Worm (Caenorhabditis elegans) whole organism, midembryonic: ENCODE measurements around the gene F36H5.12.

Experiments
- T22C8.4 ChIP-seq: fragments of 200-800 bp; sonication (Bioruptor generic); IDR thresholded peaks from 2 replicates; pipeline ENCODE4 v1.3.6; 2022; ENCODE audit warnings: missing genetic modification characterization, missing compliant biosample characterization
- cog-1 ChIP-seq: sonication (generic microtip); optimal IDR thresholded peaks from 2 replicates; lab custom pipeline; 2016; ENCODE audit warnings: missing genetic modification characterization, missing compliant biosample characterization
- flt-1 ChIP-seq: fragments of 200-800 bp; sonication (Bioruptor generic); IDR thresholded peaks from 2 replicates; pipeline ENCODE4 v1.3.6; 2022; ENCODE audit warnings: missing genetic modification characterization, missing compliant biosample characterization
- klf-2 ChIP-seq: fragments of 200-800 bp; sonication (Bioruptor generic); conservative IDR thresholded peaks from 2 replicates; pipeline ENCODE4 v1.3.6; 2022; ENCODE audit warnings: missing genetic modification reagents, missing genetic modification characterization, missing compliant biosample characterization
- med-1 ChIP-seq: sonication (generic microtip); optimal IDR thresholded peaks from 2 replicates; lab custom pipeline; 2017; ENCODE audit warnings: missing genetic modification characterization, mild to moderate bottlenecking, missing compliant biosample characterization, antibody characterized with exemption, missing genetic modification reagents; ENCODE audit not compliant: insufficient read depth
- ref-1 ChIP-seq: fragments of 200-800 bp; sonication (Bioruptor generic); conservative IDR thresholded peaks from 2 replicates; pipeline ENCODE4 v1.3.6; 2022; ENCODE audit warnings: missing genetic modification reagents, missing genetic modification characterization, missing compliant biosample characterization
- tab-1 ChIP-seq: fragments of 200-800 bp; sonication (Bioruptor generic); IDR thresholded peaks from 2 replicates; pipeline ENCODE4 v1.3.6; 2022; ENCODE audit warnings: missing genetic modification characterization, missing compliant biosample characterization
- ztf-23 ChIP-seq: fragments of 200-800 bp; sonication (Bioruptor generic); IDR thresholded peaks from 2 replicates; pipeline ENCODE4 v1.3.6; 2022; ENCODE audit warnings: missing genetic modification reagents, missing genetic modification characterization, missing compliant biosample characterization
- ztf-29 ChIP-seq: fragments of 200-800 bp; sonication (Bioruptor generic); IDR thresholded peaks from 2 replicates; pipeline ENCODE4 v1.3.6; 2022; ENCODE audit warnings: missing genetic modification reagents, missing genetic modification characterization, missing compliant biosample characterization

The F36H5.12 gene

DNA sequence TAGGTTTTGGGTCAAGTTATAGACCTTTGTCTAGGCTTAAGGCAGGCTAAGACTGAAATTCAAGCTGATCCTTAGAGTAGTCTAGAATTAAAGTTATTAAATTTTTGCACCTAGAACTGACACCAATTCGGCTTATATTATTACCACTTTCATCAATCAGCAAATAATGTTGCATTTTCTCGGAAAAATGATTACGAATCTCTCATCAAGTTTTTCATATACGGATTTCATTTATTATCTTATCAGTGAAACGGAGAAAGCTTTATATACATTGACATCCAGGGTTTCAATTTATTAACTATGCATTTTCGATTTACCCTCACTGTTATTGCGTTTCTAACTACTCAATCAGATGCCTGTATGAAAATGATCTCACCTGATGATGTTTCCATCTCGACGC, 1.4 kb upstream of the F36H5.12 start, which contains the start of gene K07G6.1:
Gene K07G6.1, plus strand, starts transcription at position 301 of the 400 bp plus-strand sequence.
- no peak for TF ChIP-seq ztf-29 (GFP tag; lab: Robert Waterston, UW)
- TF ChIP-seq tab-1 (GFP tag; lab: Robert Waterston, UW), result no peak
- no peak for TF ChIP-seq T22C8.4 (GFP tag; lab: Robert Waterston, UW)

ce11 chrII:1744183-1744582, 1.5 kb downstream of the F36H5.12 start, which contains the start of gene clec-19:
TSS of gene clec-19 (plus strand) at chrII:1744483.
- TF ChIP-seq ztf-29 (GFP tag; lab: Robert Waterston, UW), result no peak
- TF ChIP-seq T22C8.4 (GFP tag; lab: Robert Waterston, UW), result no peak
- TF ChIP-seq flt-1 (GFP tag; lab: Robert Waterston, UW), result no peak
- TF ChIP-seq ref-1, result no peak
- no peak for TF ChIP-seq ztf-23 (GFP tag; lab: Robert Waterston, UW)
- no peak for TF ChIP-seq tab-1 (GFP tag; lab: Robert Waterston, UW)
- TF ChIP-seq med-1, result no peak
- no peak for TF ChIP-seq cog-1 (tag; lab: Kevin White, UChicago)
- TF ChIP-seq klf-2 (GFP tag; lab: Robert Waterston, UW), result no peak

DNA sequence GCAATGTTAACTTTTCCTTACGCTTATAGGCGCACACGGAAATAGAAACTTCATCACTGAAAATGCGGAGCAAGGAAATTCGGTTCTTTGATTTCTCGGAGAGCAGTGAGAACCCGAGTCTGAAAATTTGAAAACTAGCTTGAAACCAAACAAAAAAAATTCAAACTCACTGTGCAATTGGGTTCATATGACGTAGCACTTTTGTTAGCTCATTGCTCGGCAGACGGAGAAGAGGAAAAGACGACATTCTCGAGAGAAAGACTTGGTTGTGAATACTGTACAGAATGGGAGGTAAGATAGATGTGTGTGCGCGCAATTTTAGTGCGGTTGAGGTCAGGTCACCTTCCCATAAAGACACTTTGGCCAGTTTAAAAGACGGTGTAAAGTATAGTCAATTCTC, 7.8 kb downstream of the F36H5.12 start, which contains the start of the genes F36H5.13 and F36H5.8:
Gene F36H5.13, minus strand, starts transcription at position 101 of the 400 bp plus-strand sequence.
Gene F36H5.8, minus strand, starts transcription at position 274 of the 400 bp plus-strand sequence.
- TF ChIP-seq med-1 (no peak), ztf-29 (GFP tag; lab: Robert Waterston, UW) (no peak), flt-1 (GFP tag; lab: Robert Waterston, UW) (no peak), T22C8.4 (GFP tag; lab: Robert Waterston, UW) (no peak), klf-2 (GFP tag; lab: Robert Waterston, UW) (no peak), ref-1 (no peak), tab-1 (GFP tag; lab: Robert Waterston, UW) (no peak), cog-1 (tag; lab: Kevin White, UChicago) (no peak), ztf-23 (GFP tag; lab: Robert Waterston, UW) (no peak)

DNA sequence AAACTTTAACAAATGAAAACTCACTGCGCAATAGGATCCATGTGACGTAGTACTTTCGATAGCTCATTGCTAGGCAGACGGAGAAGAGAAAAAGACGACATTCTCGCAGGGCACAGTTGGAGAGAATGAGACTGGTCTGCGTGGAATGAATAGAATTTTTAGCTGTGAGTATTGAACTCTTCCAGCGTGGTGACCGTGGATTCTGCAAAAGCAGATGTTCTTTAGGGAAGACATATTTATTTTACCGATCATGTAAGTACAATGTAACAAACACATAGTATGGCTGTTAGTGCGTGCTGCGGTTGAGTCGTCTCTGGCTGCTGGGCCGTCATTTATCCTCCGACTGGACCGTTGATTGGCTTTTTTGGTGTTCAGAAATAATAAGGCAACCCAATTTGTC, 10.4 kb downstream of the F36H5.12 start, which contains the start of gene F36H5.9:
Gene F36H5.9, minus strand, starts transcription at position 101 of the 400 bp plus-strand sequence.
- TF ChIP-seq ztf-23 (GFP tag; lab: Robert Waterston, UW) (no peak), med-1 (no peak), tab-1 (GFP tag; lab: Robert Waterston, UW) (no peak), T22C8.4 (GFP tag; lab: Robert Waterston, UW) (no peak), flt-1 (GFP tag; lab: Robert Waterston, UW) (no peak), ztf-29 (GFP tag; lab: Robert Waterston, UW) (no peak), ref-1 (no peak), cog-1 (tag; lab: Kevin White, UChicago) (no peak), klf-2 (GFP tag; lab: Robert Waterston, UW) (no peak)

- TF ChIP-seq ref-1 (no peak), med-1 (no peak), ztf-23 (GFP tag; lab: Robert Waterston, UW) (no peak), flt-1 (GFP tag; lab: Robert Waterston, UW) (no peak)
Observed at ce11 chrII:1756072-1756471, 13.4 kb downstream of the F36H5.12 start, which contains the start of gene F36H5.17. TSS of gene F36H5.17 (minus strand) at chrII:1756172.

ce11 chrII:1756582-1756981, 13.9 kb downstream of the F36H5.12 start, which contains the start of gene fbxb-53:
TSS of gene fbxb-53 (plus strand) at chrII:1756882.
- TF ChIP-seq ztf-23 (GFP tag; lab: Robert Waterston, UW) (no peak), klf-2 (GFP tag; lab: Robert Waterston, UW) (no peak), med-1 (no peak), cog-1 (tag; lab: Kevin White, UChicago) (no peak), tab-1 (GFP tag; lab: Robert Waterston, UW) (no peak), ref-1 (no peak), ztf-29 (GFP tag; lab: Robert Waterston, UW) (no peak), T22C8.4 (GFP tag; lab: Robert Waterston, UW) (no peak), flt-1 (GFP tag; lab: Robert Waterston, UW) (no peak)

DNA sequence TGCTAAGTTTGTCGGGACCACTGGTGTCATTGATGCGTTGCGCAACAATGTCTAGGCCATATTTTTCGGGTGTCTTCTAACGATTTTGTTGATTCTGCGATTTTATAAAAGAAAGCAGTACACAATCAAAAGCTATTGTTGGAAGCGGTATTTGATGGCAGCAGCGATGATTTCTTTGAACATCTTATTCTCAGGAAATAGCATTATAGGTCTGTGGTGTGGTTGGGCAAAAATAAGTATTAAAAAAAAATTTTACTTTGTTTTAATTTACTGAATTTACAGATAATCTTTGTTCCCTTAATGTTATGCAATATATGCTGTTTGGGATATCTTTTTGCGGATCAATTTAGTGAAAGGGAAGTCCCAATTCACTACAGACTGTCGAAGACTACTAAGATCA, 14.4 kb downstream of the F36H5.12 start, which contains the start of gene F36H5.10:
Gene F36H5.10, plus strand, starts transcription at position 301 of the 400 bp plus-strand sequence.
- no peak for TF ChIP-seq ztf-29 (GFP tag; lab: Robert Waterston, UW)
- no peak for TF ChIP-seq flt-1 (GFP tag; lab: Robert Waterston, UW)
- no peak for TF ChIP-seq klf-2 (GFP tag; lab: Robert Waterston, UW)
- TF ChIP-seq tab-1 (GFP tag; lab: Robert Waterston, UW), result no peak
- no peak for TF ChIP-seq T22C8.4 (GFP tag; lab: Robert Waterston, UW)
- TF ChIP-seq cog-1 (tag; lab: Kevin White, UChicago), result no peak
- no peak for TF ChIP-seq med-1
- no peak for TF ChIP-seq ztf-23 (GFP tag; lab: Robert Waterston, UW)
- no peak for TF ChIP-seq ref-1

- TF ChIP-seq T22C8.4 (GFP tag; lab: Robert Waterston, UW) (no peak), ref-1 (no peak), flt-1 (GFP tag; lab: Robert Waterston, UW) (no peak), ztf-23 (GFP tag; lab: Robert Waterston, UW) (no peak), klf-2 (GFP tag; lab: Robert Waterston, UW) (no peak), med-1 (no peak), ztf-29 (GFP tag; lab: Robert Waterston, UW) (no peak), tab-1 (GFP tag; lab: Robert Waterston, UW) (no peak), cog-1 (tag; lab: Kevin White, UChicago) (no peak)
Observed at ce11 chrII:1759602-1760001, 17.0 kb downstream of the F36H5.12 start, which contains the start of gene F36H5.18. TSS of gene F36H5.18 (plus strand) at chrII:1759902.

- TF ChIP-seq ztf-23 (GFP tag; lab: Robert Waterston, UW), result no peak
- TF ChIP-seq klf-2 (GFP tag; lab: Robert Waterston, UW), result no peak
- TF ChIP-seq T22C8.4 (GFP tag; lab: Robert Waterston, UW), result no peak
- TF ChIP-seq ztf-29 (GFP tag; lab: Robert Waterston, UW), result no peak
- no peak for TF ChIP-seq ref-1
- TF ChIP-seq tab-1 (GFP tag; lab: Robert Waterston, UW), result no peak
- no peak for TF ChIP-seq med-1
- no peak for TF ChIP-seq flt-1 (GFP tag; lab: Robert Waterston, UW)
- no peak for TF ChIP-seq cog-1 (tag; lab: Kevin White, UChicago)
Observed at ce11 chrII:1761564-1761963, 18.9 kb downstream of the F36H5.12 start, which contains the start of gene F36H5.4. TSS of gene F36H5.4 (plus strand) at chrII:1761864.
